Worm (Caenorhabditis elegans) whole organism, L3 larva: ENCODE results near the gene C01B10.9.

Experiments used
- ZK546.5 ChIP-seq: sonication (generic microtip); optimal IDR thresholded peaks from 2 replicates; lab custom pipeline; 2017; ENCODE audit warnings: missing biosample characterization, missing genetic modification characterization
- ama-1 ChIP-seq: fragments of 150-350 bp; optimal IDR thresholded peaks from 2 replicates; lab custom pipeline; 2018
- ceh-28 ChIP-seq: fragments of 150-350 bp; optimal IDR thresholded peaks from 2 replicates; lab custom pipeline; 2014; ENCODE audit warnings: missing biosample characterization, missing genetic modification reagents, missing genetic modification characterization
- ceh-82 ChIP-seq: fragments of 150-350 bp; optimal IDR thresholded peaks from 2 replicates; lab custom pipeline; 2014; ENCODE audit warnings: missing biosample characterization, missing genetic modification characterization
- ceh-9 ChIP-seq: sonication (generic microtip); optimal IDR thresholded peaks from 2 replicates; lab custom pipeline; 2018; ENCODE audit warnings: missing biosample characterization, missing genetic modification characterization
- daf-12 ChIP-seq: fragments of 150-350 bp; optimal IDR thresholded peaks from 2 replicates; lab custom pipeline; 2014; ENCODE audit warnings: missing biosample characterization, missing genetic modification reagents, missing genetic modification characterization
- egl-27 ChIP-seq: sonication (generic microtip); optimal IDR thresholded peaks from 4 replicates; lab custom pipeline; 2017; ENCODE audit warnings: missing biosample characterization, missing genetic modification reagents, missing genetic modification characterization
- egl-5 ChIP-seq: fragments of 150-350 bp; optimal IDR thresholded peaks from 2 replicates; lab custom pipeline; 2017; ENCODE audit warnings: missing biosample characterization, missing genetic modification reagents, missing genetic modification characterization, inconsistent platforms
- elt-1 ChIP-seq: fragments of 150-350 bp; optimal IDR thresholded peaks from 2 replicates; lab custom pipeline; 2014; ENCODE audit warnings: missing biosample characterization, missing genetic modification characterization
- elt-2 ChIP-seq: sonication (generic microtip); optimal IDR thresholded peaks from 2 replicates; lab custom pipeline; 2016; ENCODE audit warnings: missing genetic modification reagents, mild to moderate bottlenecking, missing genetic modification characterization, missing compliant biosample characterization
- elt-3 ChIP-seq, 3 experiments: fragments of 150-350 bp in 1 of 3; sonication (generic microtip) in 2 of 3; optimal IDR thresholded peaks; 2 replicates in 2 of 3; 4 replicates in 1 of 3; lab custom pipeline; 2014 to 2017; ENCODE audit warnings: missing biosample characterization in 3 of 3, missing genetic modification characterization in 3 of 3
- fkh-2 ChIP-seq: fragments of 150-350 bp; optimal IDR thresholded peaks from 2 replicates; lab custom pipeline; 2014; ENCODE audit warnings: missing biosample characterization, missing genetic modification reagents, missing genetic modification characterization
- fos-1 ChIP-seq: fragments of 150-350 bp; optimal IDR thresholded peaks from 2 replicates; lab custom pipeline; 2014; ENCODE audit warnings: missing biosample characterization, missing genetic modification characterization
- hmg-11 ChIP-seq: sonication (generic microtip); optimal IDR thresholded peaks from 2 replicates; lab custom pipeline; 2016; ENCODE audit warnings: missing genetic modification characterization, missing compliant biosample characterization
- jun-1 ChIP-seq: fragments of 150-350 bp; optimal IDR thresholded peaks from 2 replicates; lab custom pipeline; 2014; ENCODE audit warnings: missing biosample characterization, missing genetic modification reagents, missing genetic modification characterization
- lin-39 ChIP-seq: fragments of 150-350 bp; optimal IDR thresholded peaks from 2 replicates; lab custom pipeline; 2018; ENCODE audit warnings: missing biosample characterization, missing genetic modification reagents, missing genetic modification characterization
- lsy-12 ChIP-seq: sonication (generic microtip); optimal IDR thresholded peaks from 2 replicates; lab custom pipeline; 2016; ENCODE audit warnings: mild to moderate bottlenecking, missing genetic modification characterization, missing compliant biosample characterization
- mdl-1 ChIP-seq: fragments of 150-350 bp; optimal IDR thresholded peaks from 2 replicates; lab custom pipeline; 2014; ENCODE audit warnings: missing biosample characterization, missing genetic modification characterization
- nfya-1 ChIP-seq: sonication (generic microtip); optimal IDR thresholded peaks from 2 replicates; lab custom pipeline; 2017; ENCODE audit warnings: missing genetic modification characterization, mild to moderate bottlenecking, missing compliant biosample characterization, antibody characterized with exemption, moderate library complexity; ENCODE audit not compliant: insufficient read depth
- nhr-11 ChIP-seq: fragments of 150-350 bp; optimal IDR thresholded peaks from 2 replicates; lab custom pipeline; 2014; ENCODE audit warnings: missing biosample characterization, missing genetic modification characterization
- nhr-12 ChIP-seq: fragments of 150-350 bp; optimal IDR thresholded peaks from 2 replicates; lab custom pipeline; 2014; ENCODE audit warnings: missing biosample characterization, missing genetic modification characterization
- nhr-23 ChIP-seq: fragments of 150-350 bp; optimal IDR thresholded peaks from 2 replicates; lab custom pipeline; 2014; ENCODE audit warnings: missing biosample characterization, missing genetic modification reagents, missing genetic modification characterization
- nhr-237 ChIP-seq: fragments of 150-350 bp; optimal IDR thresholded peaks from 2 replicates; lab custom pipeline; 2014; ENCODE audit warnings: missing biosample characterization, missing genetic modification characterization
- nhr-25 ChIP-seq: sonication (generic microtip); optimal IDR thresholded peaks from 2 replicates; lab custom pipeline; 2017; ENCODE audit warnings: missing biosample characterization, missing genetic modification characterization
- nhr-28 ChIP-seq: fragments of 150-350 bp; optimal IDR thresholded peaks from 2 replicates; lab custom pipeline; 2014; ENCODE audit warnings: missing biosample characterization, missing genetic modification characterization
- nhr-67 ChIP-seq: fragments of 150-350 bp; optimal IDR thresholded peaks from 2 replicates; lab custom pipeline; 2014; ENCODE audit warnings: missing biosample characterization, missing genetic modification characterization
- nhr-76 ChIP-seq: fragments of 150-350 bp; sonication (generic microtip); optimal IDR thresholded peaks from 5 replicates; lab custom pipeline; 2014; ENCODE audit warnings: missing biosample characterization, missing genetic modification characterization
- pha-4 ChIP-seq: fragments of 150-350 bp; optimal IDR thresholded peaks from 2 replicates; lab custom pipeline; 2014; ENCODE audit warnings: missing biosample characterization, missing genetic modification reagents, missing genetic modification characterization
- sea-2 ChIP-seq: fragments of 150-350 bp; sonication (generic microtip); optimal IDR thresholded peaks from 4 replicates; lab custom pipeline; 2014; ENCODE audit warnings: missing biosample characterization, missing genetic modification reagents, missing genetic modification characterization
- snpc-4 ChIP-seq: fragments of 150-350 bp; optimal IDR thresholded peaks from 2 replicates; lab custom pipeline; 2014; ENCODE audit warnings: missing biosample characterization, missing genetic modification characterization
- unc-62 ChIP-seq: fragments of 150-350 bp; sonication (generic microtip); optimal IDR thresholded peaks from 4 replicates; lab custom pipeline; 2014; ENCODE audit warnings: missing biosample characterization, missing genetic modification reagents, missing genetic modification characterization
- zag-1 ChIP-seq: fragments of 150-350 bp; optimal IDR thresholded peaks from 2 replicates; lab custom pipeline; 2014; ENCODE audit warnings: missing biosample characterization, missing genetic modification characterization
- ztf-4 ChIP-seq: fragments of 150-350 bp; optimal IDR thresholded peaks from 2 replicates; lab custom pipeline; 2014; ENCODE audit warnings: missing biosample characterization, missing genetic modification characterization

C01B10.9 gene

DNA sequence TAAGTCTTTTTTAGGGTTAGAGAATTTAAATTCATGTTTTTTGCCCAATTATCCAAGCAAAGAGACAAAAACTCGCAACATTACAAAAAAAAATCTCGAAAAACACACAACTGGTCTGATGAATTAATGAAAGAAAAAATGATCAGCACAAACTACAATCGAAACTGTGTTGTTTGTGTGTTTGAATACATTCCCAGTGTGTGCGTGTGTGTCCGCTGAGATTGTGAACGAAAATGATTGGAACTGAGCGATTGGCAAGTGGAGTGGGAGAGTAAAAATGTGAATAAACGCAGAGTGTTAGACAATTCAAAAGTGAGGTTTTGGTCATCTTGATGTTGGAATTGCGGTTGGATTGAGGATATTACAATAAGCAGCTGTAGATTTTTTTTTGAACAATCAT, 25.4 kb upstream of the C01B10.9 start (continued):
- TF ChIP-seq ceh-82 (tag; lab: Kevin White, UChicago) = no peak
- TF ChIP-seq, all 47 proteins: peak for 3

DNA sequence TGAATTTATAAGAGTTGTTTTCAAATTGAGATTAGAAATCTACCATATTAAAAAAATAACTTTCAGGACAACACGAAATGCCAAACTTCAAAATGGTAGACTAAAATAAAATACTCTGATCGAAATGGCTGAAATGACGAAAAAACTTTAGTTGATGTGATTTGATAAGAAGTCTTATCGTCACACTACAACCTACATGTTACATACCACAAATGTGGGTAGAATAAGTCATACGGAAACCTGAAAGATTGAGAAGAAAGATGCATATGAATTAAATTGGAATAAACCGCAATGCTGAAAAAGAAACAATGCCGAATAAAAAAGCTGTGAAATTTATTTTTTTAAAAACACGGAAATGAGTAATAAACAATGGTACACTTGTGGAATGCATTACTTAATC, 25.0 kb upstream of the C01B10.9 start:
- no peak for TF ChIP-seq nhr-28 (tag; lab: Kevin White, UChicago)
- TF ChIP-seq elt-2 (tag; lab: Kevin White, UChicago) = peak; percentile 56

DNA sequence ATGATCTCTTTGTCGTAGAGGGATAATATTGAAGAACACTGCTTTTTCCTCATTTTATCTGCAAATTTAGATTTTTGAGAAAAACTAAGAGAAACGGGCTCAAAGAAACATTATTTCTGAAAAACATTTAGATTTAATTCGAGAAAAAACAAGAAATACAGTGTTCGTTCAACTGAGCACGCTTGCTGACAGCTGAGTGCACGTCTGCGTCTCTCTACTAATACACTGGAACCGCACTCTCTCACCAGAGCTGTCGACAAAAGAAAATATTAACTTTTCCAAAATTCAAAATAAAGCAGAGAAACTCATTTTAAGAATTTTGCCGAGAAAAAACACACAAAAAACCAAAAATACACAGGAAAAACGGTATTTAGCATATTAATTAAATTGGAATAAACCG, 18.7 kb upstream of the C01B10.9 start, which contains the start of gene drh-1:
TSS of gene drh-1 (minus strand) at position 58 of the 400 bp plus-strand sequence.
- no peak for TF ChIP-seq egl-27 (tag; lab: Kevin White, UChicago)
- peak; percentile 22 for TF ChIP-seq elt-2 (tag; lab: Kevin White, UChicago)
- peak; percentile 23 for TF ChIP-seq hmg-11
- TF ChIP-seq nfya-1 = peak; percentile 44
- no peak for TF ChIP-seq elt-1
- TF ChIP-seq pha-4 = peak; percentile 63
- peak; percentile 12 for TF ChIP-seq ama-1 (lab: Kevin White, UChicago)
- no peak for TF ChIP-seq nhr-12 (tag; lab: Kevin White, UChicago)

DNA sequence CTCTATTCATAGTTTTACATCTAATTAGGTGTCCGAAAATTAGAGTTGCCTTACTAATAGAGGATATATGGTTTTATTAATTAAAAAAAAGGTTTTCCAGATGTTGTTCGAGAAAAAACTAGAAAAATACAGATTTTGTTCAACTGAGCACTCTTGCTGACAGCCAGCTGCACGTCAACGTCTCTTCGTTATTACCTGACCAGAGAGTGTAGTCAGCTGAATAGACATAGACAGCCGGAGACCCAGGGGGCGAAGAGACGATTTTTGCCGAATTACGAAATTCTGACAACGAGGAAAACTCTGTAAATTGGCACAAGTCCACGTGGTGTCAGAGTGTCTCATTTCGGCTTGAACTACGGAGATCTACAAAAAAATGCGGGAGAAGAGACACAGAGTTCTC, 13.4 kb upstream of the C01B10.9 start:
- TF ChIP-seq nhr-28 (tag; lab: Kevin White, UChicago) = no peak
- TF ChIP-seq sea-2 (GFP tag; lab: Kevin White, UChicago) = no peak
- TF ChIP-seq snpc-4 = no peak
- TF ChIP-seq nhr-237 (tag; lab: Kevin White, UChicago) = no peak
- peak; percentile 19 for TF ChIP-seq pha-4
- no peak for TF ChIP-seq ceh-82 (tag; lab: Kevin White, UChicago)
- TF ChIP-seq ama-1 (lab: Kevin White, UChicago) = no peak
- TF ChIP-seq nfya-1 = peak; percentile 8
- no peak for TF ChIP-seq ztf-4
- peak; percentile 29 for TF ChIP-seq elt-2 (tag; lab: Kevin White, UChicago)
- no peak for TF ChIP-seq nhr-12 (tag; lab: Kevin White, UChicago)
- no peak for TF ChIP-seq nhr-67

- TF ChIP-seq unc-62 (GFP tag; lab: Kevin White, UChicago) (no peak), nhr-12 (tag; lab: Kevin White, UChicago) (no peak)
Measured at ce11 chrIV:6621252-6621651, 10.8 kb upstream of the C01B10.9 start, which contains the start of gene C01B10.3. Gene C01B10.3, minus strand, starts transcription at chrIV:6621352.

ce11 chrIV:6622142-6622541, 9.9 kb upstream of the C01B10.9 start:
- TF ChIP-seq mdl-1 (tag; lab: Kevin White, UChicago) (no peak), nfya-1 (peak; percentile 20), egl-27 (tag; lab: Kevin White, UChicago) (no peak), nhr-23 (tag; lab: Kevin White, UChicago) (peak; percentile 76), ztf-4 (no peak), ceh-28 (peak; percentile 38), zag-1 (tag; lab: Kevin White, UChicago) (no peak), hmg-11 (no peak), elt-3 (tag; optimal IDR thresholded peaks at IDR 0.05; lab: Kevin White, UChicago) (peak in 1 of 3 experiments; percentile 73), nhr-25 (peak; percentile 70), snpc-4 (no peak), pha-4 (peak; percentile 36), fos-1 (tag; lab: Kevin White, UChicago) (no peak)
- TF ChIP-seq, all 47 proteins: peak for 6

DNA sequence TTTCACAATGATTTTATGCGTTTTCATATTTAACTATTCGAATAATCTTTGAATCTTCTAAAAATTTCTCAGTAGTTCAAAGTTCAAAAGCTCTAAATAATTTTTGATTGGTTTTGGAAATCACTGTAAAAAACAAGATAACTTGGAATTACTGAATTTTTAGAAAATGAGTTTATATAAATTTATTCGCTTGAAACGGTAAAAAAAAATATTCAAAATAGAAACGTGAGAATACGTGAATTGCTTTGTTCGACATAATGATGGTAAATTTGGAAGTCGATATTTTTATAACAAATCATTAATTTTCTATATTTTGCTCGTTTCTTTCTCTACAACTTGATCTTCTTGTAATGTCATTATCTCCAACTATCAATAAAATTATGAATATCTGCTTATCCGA, 8.6 kb upstream of the C01B10.9 start, which contains the start of gene C01B10.44:
TSS of gene C01B10.44 (plus strand) at position 301 of the 400 bp plus-strand sequence.
- TF ChIP-seq fos-1 (tag; lab: Kevin White, UChicago) (no peak), nhr-12 (tag; lab: Kevin White, UChicago) (no peak), nhr-76 (no peak), egl-5 (tag; lab: Kevin White, UChicago) (no peak), hmg-11 (no peak), lsy-12 (tag; lab: Kevin White, UChicago) (no peak), egl-27 (tag; lab: Kevin White, UChicago) (no peak), ztf-4 (no peak), lin-39 (tag; lab: Kevin White, UChicago) (no peak), ZK546.5 (tag; lab: Kevin White, UChicago) (no peak), ceh-9 (tag; lab: Kevin White, UChicago) (no peak), fkh-2 (tag; lab: Kevin White, UChicago) (no peak), daf-12 (tag; lab: Kevin White, UChicago) (no peak), nhr-11 (tag; lab: Kevin White, UChicago) (no peak), unc-62 (GFP tag; lab: Kevin White, UChicago) (no peak), jun-1 (no peak), zag-1 (tag; lab: Kevin White, UChicago) (no peak)
